Worm (Caenorhabditis elegans) whole organism, dauer: ENCODE results near the gene str-146.

Experiments used
- unc-62 ChIP-seq: sonication (generic microtip); optimal IDR thresholded peaks from 2 replicates; lab custom pipeline; 2017; ENCODE audit warnings: missing biosample characterization, missing genetic modification reagents, missing genetic modification characterization

str-146 gene

ce11 chrV:8095378-8095777, at the start of gene str-146:
Gene str-146, minus strand, starts transcription at chrV:8095478.
- no peak for TF ChIP-seq unc-62 (GFP tag; lab: Kevin White, UChicago)

ce11 chrV:8144515-8144914, 49.2 kb upstream of the str-146 start:
- no peak for TF ChIP-seq unc-62 (GFP tag; lab: Kevin White, UChicago)

ce11 chrV:8143605-8144004, 48.3 kb upstream of the str-146 start, which contains the start of gene D1014.2:
Gene D1014.2, plus strand, starts transcription at chrV:8143905.
- no peak for TF ChIP-seq unc-62 (GFP tag; lab: Kevin White, UChicago)

- TF ChIP-seq unc-62 (GFP tag; lab: Kevin White, UChicago): no peak
Observed at ce11 chrV:8132926-8133325, 37.6 kb upstream of the str-146 start, which contains the start of gene D1014.4. Gene D1014.4, plus strand, starts transcription at chrV:8133226.

- TF ChIP-seq unc-62 (GFP tag; lab: Kevin White, UChicago): no peak
Observed at ce11 chrV:8131628-8132027, 36.4 kb upstream of the str-146 start.

ce11 chrV:8130812-8131211, 35.5 kb upstream of the str-146 start:
- TF ChIP-seq unc-62 (GFP tag; lab: Kevin White, UChicago): no peak

- TF ChIP-seq unc-62 (GFP tag; lab: Kevin White, UChicago): no peak
Observed at ce11 chrV:8130149-8130661, 34.9 kb upstream of the str-146 start, which contains the start of gene snap-1. Gene snap-1, plus strand, starts transcription at chrV:8130611.

- no peak for TF ChIP-seq unc-62 (GFP tag; lab: Kevin White, UChicago)
Observed at ce11 chrV:8129719-8130118, 34.4 kb upstream of the str-146 start.

ce11 chrV:8129252-8129651, 34.0 kb upstream of the str-146 start, which contains the start of gene spr-1:
Gene spr-1, minus strand, starts transcription at chrV:8129352.
- no peak for TF ChIP-seq unc-62 (GFP tag; lab: Kevin White, UChicago)

ce11 chrV:8123384-8123783, 28.1 kb upstream of the str-146 start, which contains the start of gene D1014.5:
Gene D1014.5, plus strand, starts transcription at chrV:8123684.
- no peak for TF ChIP-seq unc-62 (GFP tag; lab: Kevin White, UChicago)

ce11 chrV:8120868-8121267, 25.6 kb upstream of the str-146 start, which contains the start of gene D1014.6:
Gene D1014.6, plus strand, starts transcription at chrV:8121168.
- TF ChIP-seq unc-62 (GFP tag; lab: Kevin White, UChicago): no peak

ce11 chrV:8117964-8118363, 22.7 kb upstream of the str-146 start, which contains the start of gene D1014.7:
Gene D1014.7, plus strand, starts transcription at chrV:8118264.
- TF ChIP-seq unc-62 (GFP tag; lab: Kevin White, UChicago): no peak

ce11 chrV:8114542-8114941, 19.3 kb upstream of the str-146 start:
- no peak for TF ChIP-seq unc-62 (GFP tag; lab: Kevin White, UChicago)

ce11 chrV:8110816-8111215, 15.5 kb upstream of the str-146 start:
- TF ChIP-seq unc-62 (GFP tag; lab: Kevin White, UChicago): no peak

- no peak for TF ChIP-seq unc-62 (GFP tag; lab: Kevin White, UChicago)
Observed at ce11 chrV:8108670-8109069, 13.4 kb upstream of the str-146 start, which contains the start of gene myo-5. Gene myo-5, plus strand, starts transcription at chrV:8108970.

- TF ChIP-seq unc-62 (GFP tag; lab: Kevin White, UChicago): no peak
Observed at ce11 chrV:8104473-8104872, 9.2 kb upstream of the str-146 start, which contains the start of gene srlf-16. Gene srlf-16, plus strand, starts transcription at chrV:8104773.

- TF ChIP-seq unc-62 (GFP tag; lab: Kevin White, UChicago): no peak
Observed at ce11 chrV:8102960-8103359, 7.7 kb upstream of the str-146 start, which contains the start of gene str-90. Gene str-90, plus strand, starts transcription at chrV:8103260.
